Worm (Caenorhabditis elegans) whole organism, L1 larva: ENCODE results near the gene F23H11.4.

Experiments used
- aly-2 ChIP-seq: fragments of 150-350 bp; optimal IDR thresholded peaks from 2 replicates; lab custom pipeline; 2014; ENCODE audit warnings: missing biosample characterization, missing genetic modification characterization
- ama-1 ChIP-seq: fragments of 150-350 bp; optimal IDR thresholded peaks from 2 replicates; lab custom pipeline; 2014
- blmp-1 ChIP-seq: fragments of 150-350 bp; optimal IDR thresholded peaks from 2 replicates; lab custom pipeline; 2014; ENCODE audit warnings: missing biosample characterization, missing genetic modification characterization
- ces-1 ChIP-seq: fragments of 150-350 bp; optimal IDR thresholded peaks from 2 replicates; lab custom pipeline; 2014; ENCODE audit warnings: missing biosample characterization, missing genetic modification reagents, missing genetic modification characterization
- elt-3 ChIP-seq, 6 experiments: fragments of 150-350 bp in 1 of 6; sonication (generic microtip); optimal IDR thresholded peaks; 2 replicates each; lab custom pipeline; 2017 to 2018; ENCODE audit warnings: missing biosample characterization in 6 of 6, missing genetic modification characterization in 6 of 6, inconsistent platforms in 1 of 6
- grh-1 ChIP-seq: fragments of 200-800 bp; sonication (Bioruptor generic); IDR thresholded peaks from 2 replicates; pipeline ENCODE4 v1.3.6; 2022; ENCODE audit warnings: missing genetic modification reagents, missing genetic modification characterization, missing compliant biosample characterization
- lin-13 ChIP-seq: fragments of 150-350 bp; optimal IDR thresholded peaks from 2 replicates; lab custom pipeline; 2014; ENCODE audit warnings: missing biosample characterization, missing genetic modification reagents, missing genetic modification characterization
- skn-1 ChIP-seq: fragments of 150-350 bp; optimal IDR thresholded peaks from 2 replicates; lab custom pipeline; 2014; ENCODE audit warnings: missing biosample characterization, missing genetic modification characterization
- tbx-2 ChIP-seq: sonication (generic microtip); optimal IDR thresholded peaks from 2 replicates; lab custom pipeline; 2016; ENCODE audit warnings: missing genetic modification characterization, missing compliant biosample characterization
- unc-62 ChIP-seq: fragments of 150-350 bp; optimal IDR thresholded peaks from 2 replicates; lab custom pipeline; 2014; ENCODE audit warnings: missing biosample characterization, missing genetic modification reagents, missing genetic modification characterization
- zag-1 ChIP-seq: fragments of 150-350 bp; optimal IDR thresholded peaks from 2 replicates; lab custom pipeline; 2014; ENCODE audit warnings: missing biosample characterization, missing genetic modification characterization

DNA sequence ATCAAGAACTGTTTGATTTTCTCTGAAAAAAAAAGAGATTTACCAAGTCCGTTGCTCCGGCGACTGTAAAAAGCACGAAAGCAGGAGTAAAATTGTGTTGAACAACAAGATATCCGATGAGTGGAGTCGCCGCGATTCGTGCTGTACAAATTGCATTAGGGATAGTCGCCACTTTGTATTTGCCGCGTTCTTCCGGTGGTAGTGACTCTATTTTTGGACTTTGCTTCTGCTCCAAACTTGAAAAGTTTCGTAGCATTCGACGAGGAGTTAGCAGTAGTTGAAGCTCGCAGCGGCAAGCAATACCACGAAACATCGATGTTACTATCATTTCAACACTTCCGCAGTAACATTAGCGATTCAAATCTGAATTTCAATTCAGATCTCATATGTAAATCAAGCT, 2.2 kb upstream of the F23H11.4 start, which contains the start of gene crls-1:
- no peak for TF ChIP-seq ama-1
- no peak for TF ChIP-seq lin-13 (GFP tag; lab: Kevin White, UChicago)
- TF ChIP-seq unc-62 = no peak
- TF ChIP-seq zag-1 = no peak
- TF ChIP-seq elt-3 (tag; optimal IDR thresholded peaks at IDR 0.05; lab: Kevin White, UChicago) = no peak
- TF ChIP-seq skn-1 (tag; lab: Kevin White, UChicago) = no peak
- TF ChIP-seq tbx-2 (tag; lab: Kevin White, UChicago) = no peak
- no peak for TF ChIP-seq blmp-1 (tag; lab: Kevin White, UChicago)
- TF ChIP-seq ces-1 (GFP tag; lab: Kevin White, UChicago) = no peak
- no peak for TF ChIP-seq aly-2 (tag; lab: Kevin White, UChicago)
- TF ChIP-seq grh-1 (GFP tag; lab: Robert Waterston, UW) = no peak
